Fruit fly (Drosophila melanogaster): ENCODE measurements around the gene CRMP.

Gene CRMP

DNA sequence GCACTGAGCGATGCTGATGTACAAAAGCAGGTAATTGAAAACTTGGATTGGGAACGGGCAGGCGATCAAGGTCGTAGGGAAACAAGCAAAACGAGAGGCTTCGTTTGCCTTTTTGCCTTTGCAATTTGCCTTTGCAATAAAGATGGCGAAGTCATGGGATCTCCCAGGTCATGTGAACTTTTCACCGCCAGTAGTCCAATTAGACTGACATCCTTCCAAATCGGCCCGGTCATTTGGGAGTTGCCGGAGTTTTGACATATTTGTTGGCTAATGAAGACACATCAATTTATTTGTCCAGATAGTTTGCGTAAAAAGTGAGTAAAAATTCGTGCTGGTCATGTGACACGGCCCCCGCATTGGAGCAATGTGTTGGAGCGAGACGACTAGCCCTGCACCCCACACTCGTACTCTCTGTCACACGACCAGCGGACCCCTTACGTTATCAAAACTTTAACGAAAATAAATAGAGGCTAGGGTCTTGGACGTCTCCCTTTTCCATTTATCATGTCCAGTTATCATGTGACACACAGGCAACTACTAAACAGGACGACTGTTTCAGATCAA lies 21.2 kb downstream of the CRMP start (continued):
- TF ChIP-seq CG11696 (GFP tag; IDR thresholded peaks at IDR 0.05) (no peak), CG1233 (GFP tag; optimal IDR thresholded peaks at IDR 0.05) (no peak), CG14050 (GFP tag; IDR thresholded peaks at IDR 0.05) (no peak), fd3F (GFP tag; optimal IDR thresholded peaks at IDR 0.05) (no peak), CG4617 (GFP tag; optimal IDR thresholded peaks at IDR 0.05; ENCODE audit: borderline replicate concordance) (peak; percentile 47), Optix (GFP tag; IDR thresholded peaks at IDR 0.05) (no peak), Rfx (GFP tag; IDR thresholded peaks at IDR 0.05) (no peak), CG10366 (GFP tag; IDR thresholded peaks at IDR 0.05) (no peak), Dp (GFP tag; optimal IDR thresholded peaks at IDR 0.05) (no peak), D19B (GFP tag; optimal IDR thresholded peaks at IDR 0.05) (no peak), Blimp-1 (GFP tag; optimal IDR thresholded peaks at IDR 0.05) (no peak), sens (GFP tag) (no peak), CG10209 (GFP tag; optimal IDR thresholded peaks at IDR 0.05) (no peak), ato (GFP tag; IDR thresholded peaks at IDR 0.05; ENCODE audit: partially characterized antibody) (no peak), ftz-f1 (GFP tag; optimal IDR thresholded peaks at IDR 0.05) (peak; percentile 63), Hr78 (GFP tag; optimal IDR thresholded peaks at IDR 0.05) (no peak), NK7.1 (GFP tag; optimal IDR thresholded peaks at IDR 0.05) (no peak), CG14965 (GFP tag; optimal IDR thresholded peaks at IDR 0.05; ENCODE audit: borderline replicate concordance) (no peak), Max (GFP tag; optimal IDR thresholded peaks at IDR 0.05) (no peak), abd-A (tag; optimal IDR thresholded peaks at IDR 0.05) (no peak), CG31441 (GFP tag; IDR thresholded peaks at IDR 0.05) (no peak), seq (GFP tag; IDR thresholded peaks at IDR 0.05) (no peak), CG9437 (GFP tag; optimal IDR thresholded peaks at IDR 0.05) (peak; percentile 97), tup (GFP tag; optimal IDR thresholded peaks at IDR 0.05) (no peak), nerfin-2 (GFP tag; IDR thresholded peaks at IDR 0.05; ENCODE audit: partially characterized antibody) (0 out of 2 replicates have a peak, but pooled peaks have one; percentile 28), CG12236 (GFP tag; optimal IDR thresholded peaks at IDR 0.05) (no peak), B-H1 (GFP tag; IDR thresholded peaks at IDR 0.05) (no peak), fd102C (GFP tag; optimal IDR thresholded peaks at IDR 0.05) (no peak), kni (GFP tag; optimal IDR thresholded peaks at IDR 0.05) (no peak), ind (GFP tag; optimal IDR thresholded peaks at IDR 0.05) (no peak), Usf (GFP tag; optimal IDR thresholded peaks at IDR 0.05) (peak; percentile 91), Bgb (GFP tag; IDR thresholded peaks at IDR 0.05; ENCODE audit: partially characterized antibody) (no peak), CG10543 (GFP tag; optimal IDR thresholded peaks at IDR 0.05) (peak; percentile 13), dimm (GFP tag; IDR thresholded peaks at IDR 0.05) (no peak), sr (GFP tag; IDR thresholded peaks at IDR 0.05) (peak; percentile 67; the same call in 2 of the 3 replicates), MESR4 (GFP tag; optimal IDR thresholded peaks at IDR 0.05) (peak; percentile 13), HLH4C (GFP tag; IDR thresholded peaks at IDR 0.05; ENCODE audit: partially characterized antibody) (peak; percentile 45; the same call in 1 of the 3 replicates), CG17359 (tag; optimal IDR thresholded peaks at IDR 0.05) (no peak), CG9932 (GFP tag; IDR thresholded peaks at IDR 0.05) (no peak), jing (GFP tag; optimal IDR thresholded peaks at IDR 0.05) (no peak), inv (GFP tag; IDR thresholded peaks at IDR 0.05; ENCODE audit: partially characterized antibody) (no peak), knrl (GFP tag; IDR thresholded peaks at IDR 0.05; ENCODE audit: partially characterized antibody) (no peak), CG6791 (GFP tag; IDR thresholded peaks at IDR 0.05; ENCODE audit: partially characterized antibody) (no peak), CG16863 (GFP tag; optimal IDR thresholded peaks at IDR 0.05) (no peak), CG10959 (GFP tag; IDR thresholded peaks at IDR 0.05) (no peak), crc (GFP tag; optimal IDR thresholded peaks at IDR 0.05) (no peak), CG13296 (GFP tag; optimal IDR thresholded peaks at IDR 0.05) (no peak), gro (GFP tag; optimal IDR thresholded peaks at IDR 0.05) (no peak), YL-1 (GFP tag; optimal IDR thresholded peaks at IDR 0.05) (peak; percentile 78)
